Fruit fly (Drosophila melanogaster) whole organism, embryonic: ENCODE data around the gene ND-13A.

Source experiments
- Aef1 ChIP-seq: fragments of 200-800 bp; sonication (Bioruptor generic); IDR thresholded peaks from 3 replicates; pipeline ENCODE4 v1.3.6; 2022; ENCODE audit warnings: missing biosample characterization, missing genetic modification characterization
- CG10209 ChIP-seq: fragments of 200-800 bp; sonication (Bioruptor generic); optimal IDR thresholded peaks from 3 replicates; lab custom pipeline; 2017; ENCODE audit warnings: missing biosample characterization, mild to moderate bottlenecking, missing genetic modification characterization, missing genetic modification reagents
- CG12155 ChIP-seq: fragments of 200-800 bp; sonication (Bioruptor generic); optimal IDR thresholded peaks from 3 replicates; lab custom pipeline; 2016; ENCODE audit warnings: missing biosample characterization, missing genetic modification characterization
- CG12744 ChIP-seq: fragments of 200-800 bp; sonication (Bioruptor generic); optimal IDR thresholded peaks from 2 replicates; lab custom pipeline; 2016; ENCODE audit warnings: missing biosample characterization, missing genetic modification characterization
- CG12942 ChIP-seq: fragments of 200-800 bp; sonication (Bioruptor generic); optimal IDR thresholded peaks from 3 replicates; lab custom pipeline; 2016; ENCODE audit warnings: missing biosample characterization, missing genetic modification characterization
- CG13296 ChIP-seq: fragments of 200-800 bp; sonication (Bioruptor generic); optimal IDR thresholded peaks from 3 replicates; lab custom pipeline; 2018; ENCODE audit warnings: missing biosample characterization, mild to moderate bottlenecking, missing genetic modification characterization
- CG13424 ChIP-seq: fragments of 200-800 bp; sonication (Bioruptor generic); optimal IDR thresholded peaks from 2 replicates; lab custom pipeline; 2019; ENCODE audit warnings: missing biosample characterization, mild to moderate bottlenecking, missing genetic modification characterization, moderate library complexity
- CG16863 ChIP-seq: fragments of 200-800 bp; sonication (Bioruptor generic); optimal IDR thresholded peaks from 3 replicates; lab custom pipeline; 2016; ENCODE audit warnings: missing biosample characterization, missing genetic modification characterization
- CG17385 ChIP-seq: fragments of 200-800 bp; sonication (Bioruptor generic); optimal IDR thresholded peaks from 3 replicates; lab custom pipeline; 2018; ENCODE audit warnings: missing biosample characterization, mild to moderate bottlenecking, missing genetic modification characterization
- CG18476 ChIP-seq: fragments of 200-800 bp; sonication (Bioruptor generic); optimal IDR thresholded peaks from 2 replicates; lab custom pipeline; 2016; ENCODE audit warnings: missing biosample characterization, mild to moderate bottlenecking, missing genetic modification characterization
- CG34224 ChIP-seq: fragments of 200-800 bp; sonication (Bioruptor generic); IDR thresholded peaks from 3 replicates; pipeline ENCODE4 v1.3.6; 2022; ENCODE audit warnings: missing biosample characterization, missing genetic modification characterization; ENCODE audit not compliant: partially characterized antibody
- CG3838 ChIP-seq: fragments of 200-800 bp; sonication (Bioruptor generic); optimal IDR thresholded peaks from 3 replicates; lab custom pipeline; 2016; ENCODE audit warnings: missing biosample characterization, missing genetic modification characterization
- CG3847 ChIP-seq: fragments of 200-800 bp; sonication (Bioruptor generic); IDR thresholded peaks from 2 replicates; pipeline ENCODE4 v1.3.6; 2022; ENCODE audit warnings: missing biosample characterization, missing genetic modification characterization
- CG4820 ChIP-seq: fragments of 200-800 bp; sonication (Bioruptor generic); optimal IDR thresholded peaks from 3 replicates; lab custom pipeline; 2016; ENCODE audit warnings: missing biosample characterization, missing genetic modification characterization
- CG7271 ChIP-seq: fragments of 200-800 bp; sonication (Bioruptor generic); optimal IDR thresholded peaks from 2 replicates; lab custom pipeline; 2018; ENCODE audit warnings: missing biosample characterization, mild to moderate bottlenecking, missing genetic modification characterization, moderate library complexity
- CG7372 ChIP-seq: fragments of 200-800 bp; sonication (Bioruptor generic); IDR thresholded peaks from 2 replicates; pipeline ENCODE4 v1.3.6; 2022; ENCODE audit warnings: missing biosample characterization, missing genetic modification characterization
- CG7928 ChIP-seq: fragments of 200-800 bp; sonication (Bioruptor generic); optimal IDR thresholded peaks from 2 replicates; lab custom pipeline; 2017; ENCODE audit warnings: missing biosample characterization, mild to moderate bottlenecking, missing genetic modification characterization
- CG7963 ChIP-seq: fragments of 200-800 bp; sonication (Bioruptor generic); IDR thresholded peaks from 3 replicates; pipeline ENCODE4 v1.3.6; 2022; ENCODE audit warnings: missing biosample characterization, missing genetic modification characterization; ENCODE audit not compliant: partially characterized antibody
- CG8281 ChIP-seq: fragments of 200-800 bp; sonication (Bioruptor generic); optimal IDR thresholded peaks from 2 replicates; lab custom pipeline; 2018; ENCODE audit warnings: missing biosample characterization, mild to moderate bottlenecking, missing genetic modification characterization, moderate library complexity
- CG8359 ChIP-seq: fragments of 200-800 bp; sonication (Bioruptor generic); optimal IDR thresholded peaks from 2 replicates; lab custom pipeline; 2017; ENCODE audit warnings: missing biosample characterization, mild to moderate bottlenecking, missing genetic modification characterization, borderline replicate concordance
- CTCF ChIP-seq: fragments of 200-800 bp; sonication (Bioruptor generic); optimal IDR thresholded peaks from 2 replicates; lab custom pipeline; 2017; ENCODE audit warnings: missing biosample characterization, mild to moderate bottlenecking, missing genetic modification characterization, moderate library complexity
- CoRest ChIP-seq: fragments of 200-800 bp; sonication (Bioruptor generic); optimal IDR thresholded peaks from 3 replicates; lab custom pipeline; 2018; ENCODE audit warnings: missing biosample characterization, mild to moderate bottlenecking, missing genetic modification characterization, moderate library complexity
- CrebB ChIP-seq: fragments of 200-800 bp; sonication (Bioruptor generic); optimal IDR thresholded peaks from 3 replicates; lab custom pipeline; 2018; ENCODE audit warnings: missing biosample characterization, mild to moderate bottlenecking, missing genetic modification characterization
- Dek ChIP-seq: fragments of 200-800 bp; sonication (Bioruptor generic); optimal IDR thresholded peaks from 3 replicates; lab custom pipeline; 2019; ENCODE audit warnings: missing biosample characterization, mild to moderate bottlenecking, missing genetic modification characterization, moderate library complexity
- Fer1 ChIP-seq: fragments of 200-800 bp; sonication (Bioruptor generic); optimal IDR thresholded peaks from 2 replicates; lab custom pipeline; 2017; ENCODE audit warnings: missing biosample characterization, mild to moderate bottlenecking, missing genetic modification characterization
- Hey ChIP-seq: fragments of 200-800 bp; sonication (Bioruptor generic); optimal IDR thresholded peaks from 3 replicates; lab custom pipeline; 2018; ENCODE audit warnings: missing biosample characterization, mild to moderate bottlenecking, missing genetic modification characterization
- Hmr ChIP-seq: fragments of 200-800 bp; sonication (Bioruptor generic); optimal IDR thresholded peaks from 3 replicates; lab custom pipeline; 2017; ENCODE audit warnings: mild to moderate bottlenecking, missing biosample characterization, missing genetic modification reagents, missing genetic modification characterization
- Jarid2 ChIP-seq: fragments of 200-800 bp; sonication (Bioruptor generic); optimal IDR thresholded peaks from 3 replicates; lab custom pipeline; 2017; ENCODE audit warnings: mild to moderate bottlenecking, missing biosample characterization, missing genetic modification reagents, missing genetic modification characterization
- MTF-1 ChIP-seq: fragments of 200-800 bp; sonication (Bioruptor generic); optimal IDR thresholded peaks from 2 replicates; lab custom pipeline; 2018; ENCODE audit warnings: missing biosample characterization, mild to moderate bottlenecking, missing genetic modification characterization, borderline replicate concordance
- Sin3A ChIP-seq: fragments of >200 bp; optimal IDR thresholded peaks from 2 replicates; lab custom pipeline; 2018
- TFAM ChIP-seq: fragments of 200-800 bp; sonication (Bioruptor generic); optimal IDR thresholded peaks from 2 replicates; lab custom pipeline; 2017; ENCODE audit warnings: missing biosample characterization, missing genetic modification characterization, inconsistent platforms
- Xbp1 ChIP-seq: fragments of 200-800 bp; sonication (Bioruptor generic); optimal IDR thresholded peaks from 3 replicates; lab custom pipeline; 2016; ENCODE audit warnings: missing biosample characterization, mild to moderate bottlenecking, missing genetic modification characterization
- dimm ChIP-seq: fragments of 200-800 bp; sonication (Bioruptor generic); IDR thresholded peaks from 2 replicates; pipeline ENCODE4 v1.3.6; 2022; ENCODE audit warnings: missing biosample characterization, missing genetic modification characterization
- dysf ChIP-seq: fragments of 200-800 bp; sonication (Bioruptor generic); IDR thresholded peaks from 3 replicates; pipeline ENCODE4 v1.3.6; 2022; ENCODE audit warnings: missing biosample characterization, missing genetic modification characterization
- ewg ChIP-seq: fragments of 200-800 bp; sonication (Bioruptor generic); optimal IDR thresholded peaks from 3 replicates; lab custom pipeline; 2017; ENCODE audit warnings: mild to moderate bottlenecking, missing biosample characterization, missing genetic modification reagents, missing genetic modification characterization
- ftz-f1 ChIP-seq: fragments of 200-800 bp; sonication (Bioruptor generic); optimal IDR thresholded peaks from 2 replicates; lab custom pipeline; 2016; ENCODE audit warnings: missing biosample characterization, missing genetic modification characterization
- gro ChIP-seq: fragments of 200-800 bp; sonication (Bioruptor generic); optimal IDR thresholded peaks from 2 replicates; lab custom pipeline; 2016; ENCODE audit warnings: missing biosample characterization, missing genetic modification characterization
- gsb ChIP-seq: fragments of 200-800 bp; sonication (Bioruptor generic); IDR thresholded peaks from 2 replicates; pipeline ENCODE4 v1.3.6; 2022; ENCODE audit warnings: missing biosample characterization, missing genetic modification characterization
- her ChIP-seq: fragments of 200-800 bp; sonication (Bioruptor generic); optimal IDR thresholded peaks from 2 replicates; lab custom pipeline; 2016; ENCODE audit warnings: missing biosample characterization, missing genetic modification characterization
- oc ChIP-seq: fragments of 200-800 bp; sonication (Bioruptor generic); optimal IDR thresholded peaks from 2 replicates; lab custom pipeline; 2018; ENCODE audit warnings: missing biosample characterization, mild to moderate bottlenecking, missing genetic modification characterization, moderate library complexity
- peb ChIP-seq: fragments of 200-800 bp; sonication (Bioruptor generic); IDR thresholded peaks from 2 replicates; pipeline ENCODE4 v1.3.6; 2022; ENCODE audit warnings: missing biosample characterization, missing genetic modification characterization
- pita ChIP-seq: fragments of 200-800 bp; sonication (Bioruptor generic); optimal IDR thresholded peaks from 2 replicates; lab custom pipeline; 2017; ENCODE audit warnings: missing biosample characterization, mild to moderate bottlenecking, missing genetic modification characterization
- prd ChIP-seq, 3 experiments: fragments of >200 bp in 2 of 3; fragments of 200-800 bp in 1 of 3; sonication (Bioruptor generic) in 1 of 3; optimal IDR thresholded peaks in 2 of 3; IDR thresholded peaks in 1 of 3; 2 replicates in 2 of 3; 3 replicates in 1 of 3; pipeline versions ENCODE4 v1.3.6 to Lab custom; 2017 to 2022; ENCODE audit warnings: missing biosample characterization in 1 of 3, missing genetic modification characterization in 1 of 3
- pzg ChIP-seq: fragments of 200-800 bp; sonication (Bioruptor generic); optimal IDR thresholded peaks from 3 replicates; lab custom pipeline; 2018; ENCODE audit warnings: missing biosample characterization, mild to moderate bottlenecking, missing genetic modification characterization, moderate library complexity
- row ChIP-seq: fragments of 200-800 bp; sonication (Bioruptor generic); IDR thresholded peaks from 3 replicates; pipeline ENCODE4 v1.3.6; 2022; ENCODE audit warnings: missing biosample characterization, missing genetic modification characterization
- schlank ChIP-seq: fragments of 200-800 bp; sonication (Bioruptor generic); optimal IDR thresholded peaks from 2 replicates; lab custom pipeline; 2018; ENCODE audit warnings: missing biosample characterization, mild to moderate bottlenecking, missing genetic modification characterization
- scrt ChIP-seq: fragments of 200-800 bp; sonication (Bioruptor generic); optimal IDR thresholded peaks from 2 replicates; lab custom pipeline; 2018; ENCODE audit warnings: missing biosample characterization, mild to moderate bottlenecking, missing genetic modification characterization, moderate library complexity
- sd ChIP-seq: fragments of 200-800 bp; sonication (Bioruptor generic); optimal IDR thresholded peaks from 3 replicates; lab custom pipeline; 2018; ENCODE audit warnings: missing biosample characterization, mild to moderate bottlenecking, missing genetic modification characterization, moderate library complexity
- tll ChIP-seq, 2 experiments: fragments of 200-800 bp in 1 of 2; fragments of >200 bp in 1 of 2; sonication (Bioruptor generic) in 1 of 2; optimal IDR thresholded peaks; 2 replicates each; lab custom pipeline; 2017 to 2019; ENCODE audit warnings: missing biosample characterization in 2 of 2, missing genetic modification characterization in 2 of 2, mild to moderate bottlenecking in 1 of 2, moderate library complexity in 1 of 2
- vnd ChIP-seq: fragments of 200-800 bp; sonication (Bioruptor generic); IDR thresholded peaks from 3 replicates; pipeline ENCODE4 v1.3.6; 2022; ENCODE audit warnings: missing biosample characterization, missing genetic modification characterization; ENCODE audit not compliant: partially characterized antibody

The ND-13A gene

DNA sequence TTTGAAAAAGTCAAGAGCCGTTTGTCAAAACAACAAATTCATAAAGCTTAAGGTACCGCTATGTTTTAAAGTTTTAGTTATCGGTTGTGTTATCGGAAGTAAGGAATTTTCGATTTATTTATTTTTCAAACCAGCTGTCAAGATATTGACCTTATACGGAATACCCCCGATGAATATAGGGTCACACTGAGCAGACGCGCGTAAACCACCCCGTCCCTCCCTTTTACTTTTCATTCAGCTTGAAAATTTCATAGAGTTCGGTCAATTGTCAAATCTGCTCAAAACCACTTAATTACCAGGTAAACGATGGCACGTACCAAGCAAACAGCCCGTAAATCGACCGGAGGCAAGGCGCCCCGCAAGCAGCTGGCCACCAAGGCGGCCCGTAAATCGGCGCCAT is 45.1 kb downstream of the ND-13A start, which contains the start of the genes CG14036 and His3.3A (continued):
- TF ChIP-seq CG7271 (tag; lab: Kevin White, UChicago): no peak
- peak; percentile 30 for TF ChIP-seq ftz-f1 (GFP tag; lab: Kevin White, UChicago)
- TF ChIP-seq Hey (tag; lab: Kevin White, UChicago): no peak
- TF ChIP-seq ewg: peak; percentile 40
- no peak for TF ChIP-seq prd (optimal IDR thresholded peaks at IDR 0.05; lab: Kevin White, UChicago)
- no peak for TF ChIP-seq prd (GFP tag; IDR thresholded peaks at IDR 0.05; lab: Robert Waterston, UW)
- no peak for TF ChIP-seq CG17385
- no peak for TF ChIP-seq CG12942 (GFP tag; lab: Kevin White, UChicago)
- TF ChIP-seq tll (GFP tag; optimal IDR thresholded peaks at IDR 0.05; lab: Kevin White, UChicago): no peak
- TF ChIP-seq CrebB (tag; lab: Kevin White, UChicago): no peak
- TF ChIP-seq CG18476 (GFP tag; lab: Kevin White, UChicago): no peak
- no peak for TF ChIP-seq CG8281
- no peak for TF ChIP-seq CG8359 (GFP tag; lab: Kevin White, UChicago)
- peak; percentile 35; the same call in 1 of the 2 replicates for TF ChIP-seq CG3847 (GFP tag; lab: Robert Waterston, UW)
- TF ChIP-seq gsb: 0 out of 2 replicates have a peak, but pooled peaks have one; percentile 32
- TF ChIP-seq Aef1 (GFP tag; lab: Robert Waterston, UW): no peak
- peak; percentile 30 for TF ChIP-seq CoRest (tag; lab: Kevin White, UChicago)
- peak; percentile 80 for TF ChIP-seq CG34224 (GFP tag; lab: Robert Waterston, UW)
- TF ChIP-seq Xbp1: peak; percentile 18
- no peak for TF ChIP-seq TFAM
- no peak for TF ChIP-seq peb (GFP tag; lab: Robert Waterston, UW)
- TF ChIP-seq CG4820: peak; percentile 90
- no peak for TF ChIP-seq CG3838 (GFP tag; lab: Kevin White, UChicago)
- TF ChIP-seq oc (tag; lab: Kevin White, UChicago): no peak
- no peak for TF ChIP-seq scrt (GFP tag; lab: Kevin White, UChicago)
- peak; percentile 48 for TF ChIP-seq Fer1 (GFP tag; lab: Kevin White, UChicago)
- no peak for TF ChIP-seq CG16863 (GFP tag; lab: Kevin White, UChicago)
- TF ChIP-seq pita (GFP tag; lab: Kevin White, UChicago): no peak
- no peak for TF ChIP-seq CG7372 (GFP tag; lab: Robert Waterston, UW)
- TF ChIP-seq Sin3A (lab: Kevin White, UChicago): peak; percentile 46
- no peak for TF ChIP-seq dysf (GFP tag; lab: Robert Waterston, UW)
- no peak for TF ChIP-seq her (GFP tag; lab: Kevin White, UChicago)
- TF ChIP-seq vnd (GFP tag; lab: Robert Waterston, UW): no peak; the same call in 2 of the 3 replicates
- peak; percentile 42 for TF ChIP-seq Hmr (GFP tag; lab: Kevin White, UChicago)
- no peak for TF ChIP-seq CG13296
- TF ChIP-seq CG12155 (GFP tag; lab: Kevin White, UChicago): no peak
- TF ChIP-seq row (GFP tag; lab: Robert Waterston, UW): peak; percentile 51; the same call in 2 of the 3 replicates
- TF ChIP-seq pzg (GFP tag; lab: Kevin White, UChicago): peak; percentile 96
- TF ChIP-seq CG12744 (GFP tag; lab: Kevin White, UChicago): no peak
- peak; percentile 43 for TF ChIP-seq CG13424 (tag; lab: Kevin White, UChicago)
- TF ChIP-seq MTF-1 (GFP tag; lab: Kevin White, UChicago): no peak
- TF ChIP-seq dimm (GFP tag; lab: Robert Waterston, UW): no peak
- TF ChIP-seq CG10209: no peak
- no peak for TF ChIP-seq Dek
- TF ChIP-seq gro (GFP tag; lab: Kevin White, UChicago): no peak
- peak; percentile 86 for TF ChIP-seq sd (tag; lab: Kevin White, UChicago)
- TF ChIP-seq CG7928 (GFP tag; lab: Kevin White, UChicago): peak; percentile 1
- TF ChIP-seq schlank: no peak
- TF ChIP-seq Jarid2 (GFP tag; lab: Kevin White, UChicago): peak; percentile 45
- TF ChIP-seq CTCF (GFP tag; lab: Kevin White, UChicago): peak; percentile 33
- TF ChIP-seq CG7963 (GFP tag; lab: Robert Waterston, UW): 0 out of 3 replicates have a peak, but pooled peaks have one; percentile 20
